Worm (Caenorhabditis elegans): ENCODE measurements around the gene dmd-8.
A peak's percentile ranks its signal among the peaks of the same experiment; 100 is the strongest.

The dmd-8 gene

ce11 chrV:336350-336749 is at the start of gene dmd-8:
TSS of gene dmd-8 (minus strand) at chrV:336450.
- no peak for TF ChIP-seq nhr-28 (tag; optimal IDR thresholded peaks at IDR 0.05)
- TF ChIP-seq lin-39 (tag; optimal IDR thresholded peaks at IDR 0.05) = no peak
- TF ChIP-seq elt-1 (tag; optimal IDR thresholded peaks at IDR 0.05) = no peak
- TF ChIP-seq nhr-76 (tag; optimal IDR thresholded peaks at IDR 0.05) = no peak
- no peak for TF ChIP-seq lsy-12 (tag; optimal IDR thresholded peaks at IDR 0.05)
- no peak for TF ChIP-seq unc-62 (GFP tag; optimal IDR thresholded peaks at IDR 0.05)
- TF ChIP-seq egl-27 (tag; optimal IDR thresholded peaks at IDR 0.05) = no peak
- TF ChIP-seq mml-1 (tag; optimal IDR thresholded peaks at IDR 0.05) = no peak
- no peak for TF ChIP-seq tbx-2 (tag; optimal IDR thresholded peaks at IDR 0.05)
- no peak for TF ChIP-seq zag-1 (tag; optimal IDR thresholded peaks at IDR 0.05)
- TF ChIP-seq fkh-10 (GFP tag; optimal IDR thresholded peaks at IDR 0.05) = no peak
- no peak for TF ChIP-seq ceh-82 (tag; optimal IDR thresholded peaks at IDR 0.05)
- TF ChIP-seq hmg-11 (tag; optimal IDR thresholded peaks at IDR 0.05) = no peak
- TF ChIP-seq jun-1 (tag; optimal IDR thresholded peaks at IDR 0.05) = no peak
- TF ChIP-seq eor-1 (tag; optimal IDR thresholded peaks at IDR 0.05) = no peak
- TF ChIP-seq ztf-11 (tag; optimal IDR thresholded peaks at IDR 0.05) = no peak
- no peak for TF ChIP-seq lin-15B (tag; optimal IDR thresholded peaks at IDR 0.05)
- TF ChIP-seq skn-1 (tag; optimal IDR thresholded peaks at IDR 0.05) = no peak
- TF ChIP-seq aly-2 (tag; optimal IDR thresholded peaks at IDR 0.05) = no peak
- TF ChIP-seq daf-12 (tag; optimal IDR thresholded peaks at IDR 0.05) = no peak

- TF ChIP-seq elt-3 (tag; optimal IDR thresholded peaks at IDR 0.05) (no peak), ceh-9 (tag; optimal IDR thresholded peaks at IDR 0.05) (no peak), daf-12 (tag; optimal IDR thresholded peaks at IDR 0.05) (no peak), elt-2 (tag; optimal IDR thresholded peaks at IDR 0.05) (peak; percentile 96), jun-1 (tag; optimal IDR thresholded peaks at IDR 0.05) (peak; percentile 45), tbx-2 (tag; optimal IDR thresholded peaks at IDR 0.05) (no peak), lin-39 (tag; optimal IDR thresholded peaks at IDR 0.05) (no peak), pqm-1 (tag; optimal IDR thresholded peaks at IDR 0.05) (peak; percentile 90), pha-4 (tag; optimal IDR thresholded peaks at IDR 0.05) (peak; percentile 54)
Observed at ce11 chrV:385488-385887, 49.2 kb upstream of the dmd-8 start, which contains the start of gene lipl-5. TSS of gene lipl-5 (plus strand) at chrV:385746.

- TF ChIP-seq elt-2 (tag; optimal IDR thresholded peaks at IDR 0.05) (peak; percentile 83), nhr-237 (tag; optimal IDR thresholded peaks at IDR 0.05) (no peak), pqm-1 (tag; optimal IDR thresholded peaks at IDR 0.05) (peak; percentile 31), ztf-4 (tag; optimal IDR thresholded peaks at IDR 0.05) (no peak)
Observed at ce11 chrV:384511-384910, 48.3 kb upstream of the dmd-8 start.

ce11 chrV:381227-381950 is 45.1 kb upstream of the dmd-8 start, which contains the start of gene ZK6.8:
TSS of gene ZK6.8 (plus strand) at chrV:381908.
- TF ChIP-seq tbx-2 (tag; optimal IDR thresholded peaks at IDR 0.05) = peak; percentile 10
- TF ChIP-seq unc-39 (tag; optimal IDR thresholded peaks at IDR 0.05) = no peak
- peak; percentile 14 for TF ChIP-seq lsy-12 (tag; optimal IDR thresholded peaks at IDR 0.05)
- TF ChIP-seq ceh-82 (tag; optimal IDR thresholded peaks at IDR 0.05) = no peak
- no peak for TF ChIP-seq ZK546.5 (tag; optimal IDR thresholded peaks at IDR 0.05)
- peak; percentile 97 for TF ChIP-seq nhr-43 (tag; optimal IDR thresholded peaks at IDR 0.05; ENCODE audit: poor library complexity, severe bottlenecking)
- peak; percentile 58 for TF ChIP-seq egl-27 (tag; optimal IDR thresholded peaks at IDR 0.05)
- TF ChIP-seq nhr-25 (tag; optimal IDR thresholded peaks at IDR 0.05) = peak; percentile 92
- TF ChIP-seq unc-62 (GFP tag; optimal IDR thresholded peaks at IDR 0.05) = peak; percentile 27
- TF ChIP-seq ceh-28 (tag; optimal IDR thresholded peaks at IDR 0.05) = peak; percentile 27
- peak; percentile 31 for TF ChIP-seq snpc-4 (tag; optimal IDR thresholded peaks at IDR 0.05)
- peak; percentile 0 for TF ChIP-seq R02D3.7 (tag; optimal IDR thresholded peaks at IDR 0.05)
- TF ChIP-seq elt-2 (tag; optimal IDR thresholded peaks at IDR 0.05) = peak; percentile 26
- no peak for TF ChIP-seq nhr-12 (tag; optimal IDR thresholded peaks at IDR 0.05)
- no peak for TF ChIP-seq zag-1 (tag; optimal IDR thresholded peaks at IDR 0.05)
- TF ChIP-seq elt-3 (tag; optimal IDR thresholded peaks at IDR 0.05) = peak; percentile 64 to 72 (median 69)
- TF ChIP-seq mdl-1 (tag; optimal IDR thresholded peaks at IDR 0.05) = no peak
- TF ChIP-seq ztf-4 (tag; optimal IDR thresholded peaks at IDR 0.05) = no peak
- no peak for TF ChIP-seq nhr-237 (tag; optimal IDR thresholded peaks at IDR 0.05)
- TF ChIP-seq nhr-23 (tag; optimal IDR thresholded peaks at IDR 0.05) = peak; percentile 93
- no peak for TF ChIP-seq pqm-1 (tag; optimal IDR thresholded peaks at IDR 0.05)
